Fruit fly (Drosophila melanogaster) whole organism: ENCODE data around the gene CG13614.

Experiments
- CG8478 ChIP-seq: fragments of >200 bp; optimal IDR thresholded peaks from 2 replicates; lab custom pipeline; 2018; ENCODE audit warnings: inconsistent platforms
- EcR ChIP-seq, 2 experiments: fragments of >200 bp; optimal IDR thresholded peaks; 2 replicates each; lab custom pipeline; 2017; ENCODE audit warnings: missing biosample characterization in 2 of 2, missing genetic modification characterization in 2 of 2, missing genetic modification reagents in 2 of 2
- pan ChIP-seq: fragments of >200 bp; optimal IDR thresholded peaks from 2 replicates; lab custom pipeline; 2017
- psq ChIP-seq: fragments of >200 bp; optimal IDR thresholded peaks from 2 replicates; lab custom pipeline; 2017
- usp ChIP-seq: fragments of >200 bp; optimal IDR thresholded peaks from 2 replicates; lab custom pipeline; 2017; ENCODE audit warnings: missing biosample characterization, missing genetic modification characterization, mixed read lengths

- TF ChIP-seq EcR (GFP tag; optimal IDR thresholded peaks at IDR 0.05; lab: Kevin White, UChicago) (no peak), psq (lab: Kevin White, UChicago) (no peak), CG8478 (lab: Kevin White, UChicago) (no peak), usp (no peak), pan (lab: Kevin White, UChicago) (no peak)
Measured at dm6 chr3R:24359957-24360356, 9.4 kb upstream of the CG13614 start, which contains the start of gene CG18528.
